Fruit fly (Drosophila melanogaster): ENCODE data around the gene CG11698.

The CG11698 gene

DNA sequence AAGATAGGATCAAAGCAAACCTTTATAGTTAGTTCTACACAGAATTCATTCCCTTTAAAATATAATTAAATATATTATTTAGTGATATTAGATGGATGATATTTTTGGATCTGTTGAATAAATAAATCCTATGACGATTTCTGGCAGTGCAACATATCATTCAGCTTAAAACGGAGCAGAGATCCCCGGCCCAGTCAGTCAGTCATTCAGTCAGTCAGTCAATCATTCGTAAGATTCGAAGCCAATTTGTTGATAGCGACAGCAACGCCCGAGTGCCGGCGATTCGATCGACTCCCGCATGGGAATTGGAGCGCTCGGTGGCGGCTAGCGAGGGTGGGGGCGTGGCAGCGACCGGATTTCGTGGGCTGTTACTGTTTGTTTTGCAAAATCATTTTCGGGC is 32.0 kb upstream of the CG11698 start:
- TF ChIP-seq Pif1B (GFP tag; optimal IDR thresholded peaks at IDR 0.05) (no peak), CG14655 (GFP tag; optimal IDR thresholded peaks at IDR 0.05) (no peak), D1 (tag; optimal IDR thresholded peaks at IDR 0.05) (no peak), CG8159 (tag; optimal IDR thresholded peaks at IDR 0.05) (no peak), CG13204 (GFP tag; optimal IDR thresholded peaks at IDR 0.05) (no peak), Ets98B (GFP tag; IDR thresholded peaks at IDR 0.05) (no peak), CG10348 (GFP tag; IDR thresholded peaks at IDR 0.05) (no peak), CG9948 (tag; optimal IDR thresholded peaks at IDR 0.05) (no peak), CG15710 (tag; optimal IDR thresholded peaks at IDR 0.05) (no peak), EcR (GFP tag; optimal IDR thresholded peaks at IDR 0.05) (no peak), CG12605 (GFP tag; IDR thresholded peaks at IDR 0.05) (no peak), gl (tag; optimal IDR thresholded peaks at IDR 0.05) (no peak), fd96Ca (GFP tag; IDR thresholded peaks at IDR 0.05) (no peak), Pif1A (GFP tag; optimal IDR thresholded peaks at IDR 0.05) (no peak), CG32121 (GFP tag; IDR thresholded peaks at IDR 0.05) (no peak)

dm6 chr3R:8282727-8283126 is 29.3 kb upstream of the CG11698 start:
- TF ChIP-seq Pif1B (GFP tag; optimal IDR thresholded peaks at IDR 0.05) (no peak), Snoo (tag; optimal IDR thresholded peaks at IDR 0.05) (peak; percentile 13)

dm6 chr3R:8284234-8284633 is 27.8 kb upstream of the CG11698 start:
- no peak for TF ChIP-seq CG14655 (GFP tag; optimal IDR thresholded peaks at IDR 0.05)
- TF ChIP-seq CG8301 (tag; optimal IDR thresholded peaks at IDR 0.05), result no peak
- TF ChIP-seq D1 (tag; optimal IDR thresholded peaks at IDR 0.05), result no peak
- no peak for TF ChIP-seq Ets98B (GFP tag; IDR thresholded peaks at IDR 0.05)
- TF ChIP-seq rn (GFP tag; IDR thresholded peaks at IDR 0.05), result no peak
- no peak for TF ChIP-seq CG10348 (GFP tag; IDR thresholded peaks at IDR 0.05)
- no peak for TF ChIP-seq CG34367 (tag; optimal IDR thresholded peaks at IDR 0.05)
- TF ChIP-seq CG17806 (tag; optimal IDR thresholded peaks at IDR 0.05), result no peak
- no peak for TF ChIP-seq CG8159 (tag; optimal IDR thresholded peaks at IDR 0.05)
- no peak for TF ChIP-seq Pif1A (GFP tag; optimal IDR thresholded peaks at IDR 0.05)
- no peak for TF ChIP-seq fd96Ca (GFP tag; IDR thresholded peaks at IDR 0.05)
- no peak for TF ChIP-seq CG12605 (GFP tag; IDR thresholded peaks at IDR 0.05)

DNA sequence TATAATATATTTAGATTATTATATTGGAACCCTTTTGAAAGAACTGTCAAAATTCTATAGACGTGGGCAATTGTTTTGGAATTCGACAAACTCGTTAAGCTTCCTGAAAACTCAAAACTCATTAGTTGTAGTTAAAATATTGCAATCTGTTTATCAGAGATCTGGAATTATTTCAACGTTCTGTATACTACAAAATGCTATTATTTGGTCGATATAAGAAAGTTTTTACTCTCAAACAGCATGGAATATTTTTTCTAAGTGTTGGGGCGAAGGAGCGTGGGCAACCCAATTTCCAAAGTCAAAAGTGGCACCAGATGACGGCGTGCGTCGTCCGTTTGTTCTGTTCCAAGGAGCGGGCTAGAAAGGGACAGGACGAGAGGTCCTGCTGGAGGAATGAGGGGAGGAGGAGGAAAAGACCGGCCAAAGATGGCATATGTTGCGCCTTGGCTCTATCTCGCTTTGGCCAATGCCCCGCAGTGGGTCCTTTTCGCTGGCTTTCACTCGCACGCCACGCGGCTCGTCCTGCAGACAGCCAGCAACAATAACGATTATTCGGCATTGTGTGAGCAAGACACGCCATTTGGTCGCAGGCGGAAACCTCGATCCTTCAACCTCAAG is 26.2 kb upstream of the CG11698 start:
- no peak for TF ChIP-seq CG9948 (tag; optimal IDR thresholded peaks at IDR 0.05)
- TF ChIP-seq EcR (GFP tag; optimal IDR thresholded peaks at IDR 0.05), result no peak

DNA sequence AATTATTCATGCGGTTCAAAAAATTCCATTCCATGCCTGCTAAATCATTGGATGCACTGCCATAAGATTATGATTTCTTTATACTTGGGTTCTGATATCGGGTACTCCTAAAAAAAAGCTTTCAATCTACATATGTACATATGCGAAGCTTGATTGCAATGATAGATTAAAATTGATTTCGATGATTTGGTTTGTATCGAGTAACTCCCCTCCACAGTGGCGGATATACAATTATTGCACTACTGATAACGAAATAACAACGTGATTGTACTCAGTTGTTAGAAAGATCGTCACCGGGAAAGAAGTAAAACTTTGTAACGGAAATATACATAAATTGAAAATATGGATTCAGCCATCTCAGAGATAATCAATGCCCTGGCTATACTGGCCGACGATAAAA is 24.3 kb upstream of the CG11698 start, which contains the start of gene Nazo:
Gene Nazo, plus strand, starts transcription at position 180 of the 400 bp plus-strand sequence.
- no peak for TF ChIP-seq CG9948 (tag; optimal IDR thresholded peaks at IDR 0.05)
- no peak for TF ChIP-seq CG34367 (tag; optimal IDR thresholded peaks at IDR 0.05)
- TF ChIP-seq CG4496 (GFP tag; IDR thresholded peaks at IDR 0.05), result no peak
- no peak for TF ChIP-seq CG8301 (tag; optimal IDR thresholded peaks at IDR 0.05)
- no peak for TF ChIP-seq CG13204 (GFP tag; optimal IDR thresholded peaks at IDR 0.05)
- TF ChIP-seq D1 (tag; optimal IDR thresholded peaks at IDR 0.05), result no peak
- TF ChIP-seq Snoo (tag; optimal IDR thresholded peaks at IDR 0.05), result no peak

DNA sequence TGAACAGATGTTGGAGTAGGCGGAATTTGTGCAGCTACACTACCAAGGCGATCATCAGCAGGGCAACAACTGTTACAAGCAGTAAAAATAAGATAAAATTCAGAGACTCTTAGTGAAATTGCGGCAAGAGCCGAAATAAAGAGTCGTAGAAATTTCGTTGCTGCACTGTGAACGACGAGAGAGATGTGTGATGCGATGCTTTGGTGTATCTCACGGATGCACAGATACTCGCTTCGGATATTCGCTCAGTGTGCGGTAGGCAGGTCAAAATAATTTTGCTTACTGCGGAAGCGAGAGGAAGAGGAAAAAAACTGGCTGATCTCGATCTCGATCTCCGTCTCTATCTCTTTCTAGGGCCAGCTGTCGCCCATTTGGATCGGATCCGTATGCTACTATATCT is 23.2 kb upstream of the CG11698 start:
- TF ChIP-seq CG15710 (tag; optimal IDR thresholded peaks at IDR 0.05) (no peak), EcR (GFP tag; optimal IDR thresholded peaks at IDR 0.05) (no peak), CG9948 (tag; optimal IDR thresholded peaks at IDR 0.05) (no peak), fd96Ca (GFP tag; IDR thresholded peaks at IDR 0.05) (no peak), CG32121 (GFP tag; IDR thresholded peaks at IDR 0.05) (no peak), CG14655 (GFP tag; optimal IDR thresholded peaks at IDR 0.05) (no peak), gl (tag; optimal IDR thresholded peaks at IDR 0.05) (no peak), CG13204 (GFP tag; optimal IDR thresholded peaks at IDR 0.05) (no peak), Snoo (tag; optimal IDR thresholded peaks at IDR 0.05) (no peak)

dm6 chr3R:8290478-8290877 is 21.5 kb upstream of the CG11698 start, which contains the start of gene CG11672:
TSS of gene CG11672 (minus strand) at chr3R:8290578.
- TF ChIP-seq Snoo (tag; optimal IDR thresholded peaks at IDR 0.05), result no peak
- TF ChIP-seq CG13204 (GFP tag; optimal IDR thresholded peaks at IDR 0.05), result no peak
- no peak for TF ChIP-seq CG32121 (GFP tag; IDR thresholded peaks at IDR 0.05)
- no peak for TF ChIP-seq CG14655 (GFP tag; optimal IDR thresholded peaks at IDR 0.05)
- no peak for TF ChIP-seq Pif1A (GFP tag; optimal IDR thresholded peaks at IDR 0.05)
- TF ChIP-seq CG17806 (tag; optimal IDR thresholded peaks at IDR 0.05), result no peak
- TF ChIP-seq CG34367 (tag; optimal IDR thresholded peaks at IDR 0.05), result no peak
- no peak for TF ChIP-seq CG10348 (GFP tag; IDR thresholded peaks at IDR 0.05)
- TF ChIP-seq CG8159 (tag; optimal IDR thresholded peaks at IDR 0.05), result no peak
- TF ChIP-seq gl (tag; optimal IDR thresholded peaks at IDR 0.05), result no peak
- no peak for TF ChIP-seq rn (GFP tag; IDR thresholded peaks at IDR 0.05)
- no peak for TF ChIP-seq CG4496 (GFP tag; IDR thresholded peaks at IDR 0.05)
- TF ChIP-seq fd96Ca (GFP tag; IDR thresholded peaks at IDR 0.05), result no peak
- no peak for TF ChIP-seq CG9948 (tag; optimal IDR thresholded peaks at IDR 0.05)
- TF ChIP-seq Pif1B (GFP tag; optimal IDR thresholded peaks at IDR 0.05), result no peak
- TF ChIP-seq CG8301 (tag; optimal IDR thresholded peaks at IDR 0.05), result no peak
- TF ChIP-seq EcR (GFP tag; optimal IDR thresholded peaks at IDR 0.05), result no peak
